Worm (Caenorhabditis elegans): ENCODE measurements around the gene gmeb-3.

The gmeb-3 gene

ce11 chrIII:3773173-3773572, 4.9 kb downstream of the gmeb-3 start, which contains the start of gene lec-4 (continued):
- TF ChIP-seq nhr-19 (GFP tag; conservative IDR thresholded peaks at IDR 0.05) = 0 out of 2 replicates have a peak, but pooled peaks have one; percentile 6
- TF ChIP-seq sox-4 (tag; optimal IDR thresholded peaks at IDR 0.05) = no peak
- TF ChIP-seq rnt-1 (tag; optimal IDR thresholded peaks at IDR 0.05) = peak; percentile 31
- TF ChIP-seq nhr-84 (tag; optimal IDR thresholded peaks at IDR 0.05) = no peak
- TF ChIP-seq lin-14 (GFP tag; optimal IDR thresholded peaks at IDR 0.05) = peak; percentile 92
- TF ChIP-seq ceh-82 (tag; optimal IDR thresholded peaks at IDR 0.05) = peak in 1 of 3 experiments; percentile 28
- TF ChIP-seq unc-98 (GFP tag; IDR thresholded peaks at IDR 0.05) = no peak
- no peak for TF ChIP-seq ceh-90 (tag; optimal IDR thresholded peaks at IDR 0.05)
- no peak for TF ChIP-seq ets-5 (GFP tag; IDR thresholded peaks at IDR 0.05)

ce11 chrIII:3774550-3774949, 6.2 kb downstream of the gmeb-3 start:
- TF ChIP-seq lin-14 (GFP tag; optimal IDR thresholded peaks at IDR 0.05) = peak; percentile 47
- TF ChIP-seq mdl-1 (tag; optimal IDR thresholded peaks at IDR 0.05) = no peak
- TF ChIP-seq hlh-17 (GFP tag; optimal IDR thresholded peaks at IDR 0.05; ENCODE audit: borderline replicate concordance) = no peak
- TF ChIP-seq nhr-85 (tag) = peak; percentile 58
- peak; percentile 2 for TF ChIP-seq rnt-1 (tag; optimal IDR thresholded peaks at IDR 0.05)
- no peak for TF ChIP-seq unc-30 (tag; optimal IDR thresholded peaks at IDR 0.05)
- no peak for TF ChIP-seq mab-9 (GFP tag; IDR thresholded peaks at IDR 0.05)
- TF ChIP-seq nhr-47 (tag; optimal IDR thresholded peaks at IDR 0.05) = no peak

- peak; percentile 58 for TF ChIP-seq nhr-71 (tag; optimal IDR thresholded peaks at IDR 0.05)
- no peak for TF ChIP-seq fkh-4 (tag; optimal IDR thresholded peaks at IDR 0.05; ENCODE audit: borderline replicate concordance)
- TF ChIP-seq unc-130 (tag; optimal IDR thresholded peaks at IDR 0.05) = peak; percentile 27
- no peak for TF ChIP-seq aha-1 (tag; optimal IDR thresholded peaks at IDR 0.05)
- peak in 1 of 2 experiments; percentile 46 for TF ChIP-seq mdl-1 (tag; optimal IDR thresholded peaks at IDR 0.05)
- peak; percentile 66 for TF ChIP-seq rnt-1 (tag; optimal IDR thresholded peaks at IDR 0.05)
- TF ChIP-seq mab-9 (GFP tag; IDR thresholded peaks at IDR 0.05) = no peak
- peak; percentile 52 for TF ChIP-seq lin-14 (GFP tag; optimal IDR thresholded peaks at IDR 0.05)
- peak; percentile 21 for TF ChIP-seq snu-23 (GFP tag; optimal IDR thresholded peaks at IDR 0.05)
- no peak for TF ChIP-seq alr-1 (tag; optimal IDR thresholded peaks at IDR 0.05; ENCODE audit: borderline replicate concordance)
- peak; percentile 8 to 20 for TF ChIP-seq lsy-2 (tag; optimal IDR thresholded peaks at IDR 0.05)
These were observed 13.5 kb downstream of the gmeb-3 start for ce11 chrIII:3781827-3782226.

ce11 chrIII:3782853-3783252, 14.6 kb downstream of the gmeb-3 start:
- TF ChIP-seq nhr-47 (tag; optimal IDR thresholded peaks at IDR 0.05) = no peak
- peak; percentile 14 for TF ChIP-seq C16A3.4 (tag; optimal IDR thresholded peaks at IDR 0.05)
- TF ChIP-seq mep-1 (tag; optimal IDR thresholded peaks at IDR 0.05) = peak; percentile 20
- peak in 1 of 2 experiments; percentile 21 for TF ChIP-seq efl-1 (optimal IDR thresholded peaks at IDR 0.05)
- no peak for TF ChIP-seq efl-1 (GFP tag; optimal IDR thresholded peaks at IDR 0.05 in 1 of 2)
- peak; percentile 75 for TF ChIP-seq rnt-1 (tag; optimal IDR thresholded peaks at IDR 0.05)
- TF ChIP-seq vab-15 (tag; optimal IDR thresholded peaks at IDR 0.05) = peak; percentile 31
- no peak for TF ChIP-seq nhr-237 (tag; optimal IDR thresholded peaks at IDR 0.05)
- peak; percentile 73 for TF ChIP-seq lin-14 (GFP tag; optimal IDR thresholded peaks at IDR 0.05)
- TF ChIP-seq dsc-1 (tag; optimal IDR thresholded peaks at IDR 0.05) = no peak
- TF ChIP-seq nhr-19 (GFP tag; conservative IDR thresholded peaks at IDR 0.05) = peak; percentile 53
- TF ChIP-seq lsy-2 (tag; optimal IDR thresholded peaks at IDR 0.05) = peak; percentile 19 to 74
- peak; percentile 59 for TF ChIP-seq snu-23 (GFP tag; optimal IDR thresholded peaks at IDR 0.05)
- TF ChIP-seq nhr-20 (tag; optimal IDR thresholded peaks at IDR 0.05) = peak; percentile 43
- no peak for TF ChIP-seq lin-39 (tag; optimal IDR thresholded peaks at IDR 0.05)
- TF ChIP-seq blmp-1 (tag; optimal IDR thresholded peaks at IDR 0.05) = no peak
- peak; percentile 27 for TF ChIP-seq unc-130 (tag; optimal IDR thresholded peaks at IDR 0.05)
- TF ChIP-seq nhr-11 (tag; optimal IDR thresholded peaks at IDR 0.05) = peak; percentile 8
- TF ChIP-seq nhr-71 (tag; optimal IDR thresholded peaks at IDR 0.05) = peak; percentile 76

ce11 chrIII:3783914-3784313, 15.6 kb downstream of the gmeb-3 start:
- TF ChIP-seq rnt-1 (tag; optimal IDR thresholded peaks at IDR 0.05) (peak; percentile 4), blmp-1 (tag; optimal IDR thresholded peaks at IDR 0.05) (no peak), ztf-4 (tag; optimal IDR thresholded peaks at IDR 0.05) (no peak), lin-14 (GFP tag; optimal IDR thresholded peaks at IDR 0.05) (peak; percentile 39)
